Worm (Caenorhabditis elegans): ENCODE measurements around the gene tyr-2.

The tyr-2 gene

DNA sequence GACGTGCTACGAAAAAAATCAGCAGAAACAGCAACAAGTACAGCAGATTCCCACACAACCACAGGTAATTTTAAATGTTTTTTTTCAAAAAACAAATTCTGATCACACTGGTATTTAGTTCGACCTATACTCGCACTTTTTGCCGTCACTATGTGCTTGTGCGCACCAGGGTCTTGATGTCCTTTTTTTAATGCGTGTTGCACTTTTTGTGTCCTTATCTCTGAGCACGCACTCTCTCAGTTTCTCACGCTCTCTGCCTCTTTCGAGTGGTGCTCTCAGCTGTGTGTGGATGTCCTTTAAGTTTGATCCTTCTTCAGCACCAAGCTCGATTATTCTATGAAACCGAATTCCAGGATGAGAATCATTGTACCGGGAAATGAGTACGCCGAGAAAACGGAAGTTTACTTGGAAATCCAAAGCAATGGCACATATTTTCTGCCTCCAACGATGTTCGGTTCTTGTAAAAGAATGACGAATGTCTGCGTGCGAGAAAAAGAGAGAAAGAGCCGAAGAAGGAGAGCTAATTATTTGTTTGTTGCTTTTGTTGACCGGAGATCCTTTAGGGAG, 25.5 kb upstream of the tyr-2 start:
- TF ChIP-seq mml-1 (tag; optimal IDR thresholded peaks at IDR 0.05) (no peak), nhr-237 (tag; optimal IDR thresholded peaks at IDR 0.05) (no peak), hmg-11 (tag; optimal IDR thresholded peaks at IDR 0.05) (no peak), nhr-23 (tag; optimal IDR thresholded peaks at IDR 0.05) (no peak), lin-39 (tag; optimal IDR thresholded peaks at IDR 0.05) (no peak), unc-39 (tag; optimal IDR thresholded peaks at IDR 0.05) (no peak), eor-1 (tag; optimal IDR thresholded peaks at IDR 0.05) (no peak), sea-2 (GFP tag; optimal IDR thresholded peaks at IDR 0.05) (no peak), elt-3 (tag; optimal IDR thresholded peaks at IDR 0.05) (no peak), snpc-4 (tag; optimal IDR thresholded peaks at IDR 0.05) (no peak), elt-1 (tag; optimal IDR thresholded peaks at IDR 0.05) (no peak), zag-1 (tag; optimal IDR thresholded peaks at IDR 0.05) (no peak), nhr-67 (tag; optimal IDR thresholded peaks at IDR 0.05) (no peak), nhr-76 (tag; optimal IDR thresholded peaks at IDR 0.05) (no peak), unc-62 (GFP tag; optimal IDR thresholded peaks at IDR 0.05) (no peak), nhr-12 (tag; optimal IDR thresholded peaks at IDR 0.05) (no peak), lin-15B (tag; optimal IDR thresholded peaks at IDR 0.05) (no peak), lsy-12 (tag; optimal IDR thresholded peaks at IDR 0.05) (peak; percentile 8), ztf-4 (tag; optimal IDR thresholded peaks at IDR 0.05) (no peak), egl-5 (tag; optimal IDR thresholded peaks at IDR 0.05) (peak; percentile 16), ZK546.5 (tag; optimal IDR thresholded peaks at IDR 0.05) (no peak), ceh-28 (tag; optimal IDR thresholded peaks at IDR 0.05) (no peak), nhr-28 (tag; optimal IDR thresholded peaks at IDR 0.05) (no peak), ztf-11 (tag; optimal IDR thresholded peaks at IDR 0.05) (no peak), daf-12 (tag; optimal IDR thresholded peaks at IDR 0.05) (no peak), ceh-82 (tag; optimal IDR thresholded peaks at IDR 0.05) (no peak), nhr-43 (tag; optimal IDR thresholded peaks at IDR 0.05; ENCODE audit: poor library complexity, severe bottlenecking) (no peak), pqm-1 (tag; optimal IDR thresholded peaks at IDR 0.05) (peak; percentile 26), nfya-1 (tag; optimal IDR thresholded peaks at IDR 0.05; ENCODE audit: insufficient read depth) (peak; percentile 41), aly-2 (tag; optimal IDR thresholded peaks at IDR 0.05) (no peak), fkh-2 (tag; optimal IDR thresholded peaks at IDR 0.05) (no peak), ama-1 (optimal IDR thresholded peaks at IDR 0.05) (no peak), fos-1 (tag; optimal IDR thresholded peaks at IDR 0.05) (no peak), R02D3.7 (tag; optimal IDR thresholded peaks at IDR 0.05) (no peak), pha-4 (tag; optimal IDR thresholded peaks at IDR 0.05) (peak; percentile 11), skn-1 (tag; optimal IDR thresholded peaks at IDR 0.05) (no peak), elt-2 (tag; optimal IDR thresholded peaks at IDR 0.05) (peak; percentile 16), jun-1 (tag; optimal IDR thresholded peaks at IDR 0.05) (no peak), nhr-77 (tag; optimal IDR thresholded peaks at IDR 0.05) (no peak), nhr-11 (tag; optimal IDR thresholded peaks at IDR 0.05) (peak; percentile 77), ceh-9 (tag; optimal IDR thresholded peaks at IDR 0.05) (no peak)

- peak; percentile 54 for TF ChIP-seq ama-1 (optimal IDR thresholded peaks at IDR 0.05)
- no peak for TF ChIP-seq ceh-82 (tag; optimal IDR thresholded peaks at IDR 0.05)
- no peak for TF ChIP-seq zag-1 (tag; optimal IDR thresholded peaks at IDR 0.05)
- TF ChIP-seq pqm-1 (tag; optimal IDR thresholded peaks at IDR 0.05), result no peak
- no peak for TF ChIP-seq ztf-11 (tag; optimal IDR thresholded peaks at IDR 0.05)
- no peak for TF ChIP-seq fos-1 (tag; optimal IDR thresholded peaks at IDR 0.05)
- TF ChIP-seq lsy-12 (tag; optimal IDR thresholded peaks at IDR 0.05), result peak; percentile 60
- no peak for TF ChIP-seq lin-15B (tag; optimal IDR thresholded peaks at IDR 0.05)
- TF ChIP-seq fkh-10 (GFP tag; optimal IDR thresholded peaks at IDR 0.05), result no peak
- no peak for TF ChIP-seq nhr-237 (tag; optimal IDR thresholded peaks at IDR 0.05)
- TF ChIP-seq elt-1 (tag; optimal IDR thresholded peaks at IDR 0.05), result peak; percentile 30
- TF ChIP-seq nhr-28 (tag; optimal IDR thresholded peaks at IDR 0.05), result no peak
- no peak for TF ChIP-seq nhr-12 (tag; optimal IDR thresholded peaks at IDR 0.05)
- TF ChIP-seq nhr-11 (tag; optimal IDR thresholded peaks at IDR 0.05), result no peak
- TF ChIP-seq unc-62 (GFP tag; optimal IDR thresholded peaks at IDR 0.05), result no peak
- TF ChIP-seq ZK546.5 (tag; optimal IDR thresholded peaks at IDR 0.05), result no peak
- peak; percentile 45 for TF ChIP-seq jun-1 (tag; optimal IDR thresholded peaks at IDR 0.05)
- TF ChIP-seq snpc-4 (tag; optimal IDR thresholded peaks at IDR 0.05), result no peak
- TF ChIP-seq ztf-4 (tag; optimal IDR thresholded peaks at IDR 0.05), result no peak
- TF ChIP-seq skn-1 (tag; optimal IDR thresholded peaks at IDR 0.05), result no peak
- TF ChIP-seq unc-39 (tag; optimal IDR thresholded peaks at IDR 0.05), result no peak
- TF ChIP-seq nhr-43 (tag; optimal IDR thresholded peaks at IDR 0.05; ENCODE audit: poor library complexity, severe bottlenecking), result peak; percentile 73
- TF ChIP-seq nfya-1 (tag; optimal IDR thresholded peaks at IDR 0.05; ENCODE audit: insufficient read depth), result no peak
- TF ChIP-seq mdl-1 (tag; optimal IDR thresholded peaks at IDR 0.05), result peak; percentile 13
- TF ChIP-seq ceh-9 (tag; optimal IDR thresholded peaks at IDR 0.05), result no peak
- peak; percentile 5 for TF ChIP-seq hmg-11 (tag; optimal IDR thresholded peaks at IDR 0.05)
- TF ChIP-seq sea-2 (GFP tag; optimal IDR thresholded peaks at IDR 0.05), result no peak
- no peak for TF ChIP-seq pha-4 (tag; optimal IDR thresholded peaks at IDR 0.05)
- no peak for TF ChIP-seq ceh-28 (tag; optimal IDR thresholded peaks at IDR 0.05)
- TF ChIP-seq nhr-77 (tag; optimal IDR thresholded peaks at IDR 0.05), result no peak
- no peak for TF ChIP-seq daf-12 (tag; optimal IDR thresholded peaks at IDR 0.05)
- TF ChIP-seq lin-39 (tag; optimal IDR thresholded peaks at IDR 0.05), result no peak
- TF ChIP-seq elt-2 (tag; optimal IDR thresholded peaks at IDR 0.05), result no peak
- no peak for TF ChIP-seq eor-1 (tag; optimal IDR thresholded peaks at IDR 0.05)
- TF ChIP-seq tbx-2 (tag; optimal IDR thresholded peaks at IDR 0.05), result peak; percentile 29
- TF ChIP-seq aly-2 (tag; optimal IDR thresholded peaks at IDR 0.05), result no peak
- TF ChIP-seq egl-5 (tag; optimal IDR thresholded peaks at IDR 0.05), result no peak
- no peak for TF ChIP-seq nhr-76 (tag; optimal IDR thresholded peaks at IDR 0.05)
- no peak for TF ChIP-seq elt-3 (tag; optimal IDR thresholded peaks at IDR 0.05)
- peak; percentile 72 for TF ChIP-seq nhr-25 (tag; optimal IDR thresholded peaks at IDR 0.05)
- no peak for TF ChIP-seq nhr-67 (tag; optimal IDR thresholded peaks at IDR 0.05)
- no peak for TF ChIP-seq mml-1 (tag; optimal IDR thresholded peaks at IDR 0.05)
- TF ChIP-seq fkh-2 (tag; optimal IDR thresholded peaks at IDR 0.05), result no peak
- peak; percentile 31 for TF ChIP-seq nhr-23 (tag; optimal IDR thresholded peaks at IDR 0.05)
Measured at ce11 chrIII:13719247-13719758, 24.7 kb upstream of the tyr-2 start.
